Worm (Caenorhabditis elegans): ENCODE results near the gene C24H11.2.

Gene C24H11.2

ce11 chrIII:11742191-11742590 lies 50.0 kb downstream of the C24H11.2 start:
- TF ChIP-seq hsf-1 (GFP tag; IDR thresholded peaks at IDR 0.05) = no peak
- no peak for TF ChIP-seq nfyb-1 (GFP tag; IDR thresholded peaks at IDR 0.05)
- TF ChIP-seq dpl-1 (GFP tag; optimal IDR thresholded peaks at IDR 0.05) = no peak
- no peak for TF ChIP-seq K12H6.12 (tag; optimal IDR thresholded peaks at IDR 0.05)
- no peak for TF ChIP-seq rec-8 (tag; optimal IDR thresholded peaks at IDR 0.05)
- no peak for TF ChIP-seq athp-1 (tag; optimal IDR thresholded peaks at IDR 0.05)
- TF ChIP-seq dox-1 (GFP tag; IDR thresholded peaks at IDR 0.05) = no peak
- no peak for TF ChIP-seq let-607 (tag; optimal IDR thresholded peaks at IDR 0.05)
- TF ChIP-seq pha-4 (tag; optimal IDR thresholded peaks at IDR 0.05) = no peak
- TF ChIP-seq attf-6 (GFP tag; IDR thresholded peaks at IDR 0.05) = no peak
- TF ChIP-seq rcor-1 (GFP tag; IDR thresholded peaks at IDR 0.05) = no peak
- TF ChIP-seq ceh-79 (tag; optimal IDR thresholded peaks at IDR 0.05) = no peak
- TF ChIP-seq tbx-9 (tag; optimal IDR thresholded peaks at IDR 0.05; ENCODE audit: borderline replicate concordance) = no peak
- TF ChIP-seq T07F8.4 (tag; optimal IDR thresholded peaks at IDR 0.05) = no peak
- TF ChIP-seq ztf-28 (GFP tag; IDR thresholded peaks at IDR 0.05) = no peak
- no peak for TF ChIP-seq D2030.7 (GFP tag; IDR thresholded peaks at IDR 0.05)
- no peak for TF ChIP-seq F49E8.2 (tag; optimal IDR thresholded peaks at IDR 0.05; ENCODE audit: insufficient read depth)
- TF ChIP-seq fkh-3 (tag; optimal IDR thresholded peaks at IDR 0.05) = no peak
- TF ChIP-seq bed-1 (GFP tag; IDR thresholded peaks at IDR 0.05) = no peak
- TF ChIP-seq F52B5.7 (tag; optimal IDR thresholded peaks at IDR 0.05) = no peak

ce11 chrIII:11740868-11741267 lies 51.3 kb downstream of the C24H11.2 start:
- TF ChIP-seq zim-3 (tag; optimal IDR thresholded peaks at IDR 0.05) (no peak), C17E4.6 (GFP tag; IDR thresholded peaks at IDR 0.05) (no peak), attf-3 (GFP tag; conservative IDR thresholded peaks at IDR 0.05) (no peak), ama-1 (optimal IDR thresholded peaks at IDR 0.05) (no peak), ama-1 (GFP tag; optimal IDR thresholded peaks at IDR 0.05) (no peak), ceh-58 (GFP tag; IDR thresholded peaks at IDR 0.05) (no peak), nhr-27 (tag; optimal IDR thresholded peaks at IDR 0.05) (no peak), atf-7 (tag; optimal IDR thresholded peaks at IDR 0.05) (no peak), tlf-1 (GFP tag; optimal IDR thresholded peaks at IDR 0.05) (no peak), lin-35 (GFP tag; optimal IDR thresholded peaks at IDR 0.05) (no peak), tbx-9 (tag; optimal IDR thresholded peaks at IDR 0.05; ENCODE audit: borderline replicate concordance) (no peak), sptf-2 (GFP tag; optimal IDR thresholded peaks at IDR 0.05) (no peak), die-1 (tag; optimal IDR thresholded peaks at IDR 0.05) (no peak), nhr-90 (tag; optimal IDR thresholded peaks at IDR 0.05) (no peak), F23B12.7 (tag; optimal IDR thresholded peaks at IDR 0.05; ENCODE audit: insufficient read depth) (no peak), egl-44 (GFP tag; IDR thresholded peaks at IDR 0.05) (no peak)
